In the genomic region with DNA sequence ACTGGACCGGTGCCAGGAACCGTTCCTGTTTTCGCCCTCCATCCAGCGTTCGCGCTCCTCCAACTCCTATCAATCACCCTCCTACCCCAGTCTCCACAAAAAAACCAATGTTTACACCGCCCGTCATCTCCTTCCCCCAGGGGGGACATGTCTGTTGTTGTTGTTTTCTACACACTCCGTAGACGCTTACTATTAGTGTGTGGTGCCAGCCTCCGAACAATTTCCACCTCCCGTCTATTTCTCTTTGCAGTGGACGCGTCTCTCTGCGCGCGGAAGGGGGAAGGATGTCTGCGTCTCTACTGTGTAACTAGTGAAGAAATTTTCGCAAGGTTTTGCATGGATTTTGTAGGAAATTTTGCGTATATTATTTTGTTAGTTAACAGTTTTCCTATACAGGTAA, we compare ENCODE assay signal across 5 worm cellular contexts.
TF ChIP-seq lines count a peak whose summit lies in the region.

No protein-coding gene starts in this region.

TF ChIP-seq in whole organism, L1 larva, 84 proteins besides CTCF, POLR2A, EP300 and RAD21 (continues in another document):
- TF ChIP-seq jun-1 (tag; optimal IDR thresholded peaks at IDR 0.05; lab: Kevin White, UChicago), result no peak
- peak; percentile 33 to 62 for TF ChIP-seq efl-1 (optimal IDR thresholded peaks at IDR 0.05; lab: Kevin White, UChicago)
- TF ChIP-seq efl-1 (GFP tag; optimal IDR thresholded peaks at IDR 0.05 in 1 of 2; lab: Kevin White, UChicago), result peak in 1 of 2 experiments; percentile 72
- no peak for TF ChIP-seq mef-2 (tag; optimal IDR thresholded peaks at IDR 0.05; lab: Kevin White, UChicago)
- TF ChIP-seq C04F5.9 (tag; optimal IDR thresholded peaks at IDR 0.05; lab: Kevin White, UChicago), result no peak
- TF ChIP-seq nhr-28 (tag; optimal IDR thresholded peaks at IDR 0.05; lab: Kevin White, UChicago), result no peak
- no peak for TF ChIP-seq isw-1 (GFP tag; IDR thresholded peaks at IDR 0.05; lab: Robert Waterston, UW)
- no peak for TF ChIP-seq egl-27 (tag; optimal IDR thresholded peaks at IDR 0.05; lab: Kevin White, UChicago)
- peak; percentile 66 for TF ChIP-seq blmp-1 (tag; optimal IDR thresholded peaks at IDR 0.05; lab: Kevin White, UChicago)
- TF ChIP-seq pqm-1 (tag; optimal IDR thresholded peaks at IDR 0.05; lab: Kevin White, UChicago), result no peak
- TF ChIP-seq tlp-1 (tag; optimal IDR thresholded peaks at IDR 0.05; lab: Kevin White, UChicago), result no peak
- TF ChIP-seq ces-1 (GFP tag; optimal IDR thresholded peaks at IDR 0.05; lab: Kevin White, UChicago), result no peak
- no peak for TF ChIP-seq ztf-11 (tag; optimal IDR thresholded peaks at IDR 0.05; lab: Kevin White, UChicago)
- no peak for TF ChIP-seq nhr-84 (tag; optimal IDR thresholded peaks at IDR 0.05; lab: Kevin White, UChicago)
- TF ChIP-seq hlh-4 (tag; optimal IDR thresholded peaks at IDR 0.05; lab: Kevin White, UChicago), result no peak
- TF ChIP-seq C34B4.2 (tag; optimal IDR thresholded peaks at IDR 0.05; lab: Kevin White, UChicago), result no peak
- TF ChIP-seq ceh-90 (tag; optimal IDR thresholded peaks at IDR 0.05; lab: Kevin White, UChicago), result no peak
- TF ChIP-seq ceh-82 (tag; optimal IDR thresholded peaks at IDR 0.05; lab: Kevin White, UChicago), result peak in 1 of 3 experiments; percentile 60

TF ChIP-seq in whole organism, L3 larva, 47 proteins besides CTCF, POLR2A, EP300 and RAD21:
- TF ChIP-seq jun-1 (tag; optimal IDR thresholded peaks at IDR 0.05; lab: Kevin White, UChicago), result no peak
- peak; percentile 67 for TF ChIP-seq nfya-1 (tag; optimal IDR thresholded peaks at IDR 0.05; lab: Kevin White, UChicago; ENCODE audit: insufficient read depth)
- TF ChIP-seq snpc-4 (tag; optimal IDR thresholded peaks at IDR 0.05; lab: Kevin White, UChicago), result peak; percentile 28
- peak; percentile 83 for TF ChIP-seq lsy-12 (tag; optimal IDR thresholded peaks at IDR 0.05; lab: Kevin White, UChicago)
- peak; percentile 82 for TF ChIP-seq lin-39 (tag; optimal IDR thresholded peaks at IDR 0.05; lab: Kevin White, UChicago)
- TF ChIP-seq sea-2 (GFP tag; optimal IDR thresholded peaks at IDR 0.05; lab: Kevin White, UChicago), result peak; percentile 42
- TF ChIP-seq nhr-67 (tag; optimal IDR thresholded peaks at IDR 0.05; lab: Kevin White, UChicago), result no peak
- peak; percentile 73 for TF ChIP-seq pha-4 (tag; optimal IDR thresholded peaks at IDR 0.05; lab: Kevin White, UChicago)
- TF ChIP-seq ceh-28 (tag; optimal IDR thresholded peaks at IDR 0.05; lab: Kevin White, UChicago), result peak; percentile 46
- peak; percentile 28 for TF ChIP-seq nhr-23 (tag; optimal IDR thresholded peaks at IDR 0.05; lab: Kevin White, UChicago)
- TF ChIP-seq egl-5 (tag; optimal IDR thresholded peaks at IDR 0.05; lab: Kevin White, UChicago), result peak; percentile 42
- no peak for TF ChIP-seq nhr-12 (tag; optimal IDR thresholded peaks at IDR 0.05; lab: Kevin White, UChicago)
- peak; percentile 6 for TF ChIP-seq elt-1 (tag; optimal IDR thresholded peaks at IDR 0.05; lab: Kevin White, UChicago)
- no peak for TF ChIP-seq eor-1 (tag; optimal IDR thresholded peaks at IDR 0.05; lab: Kevin White, UChicago)
- peak; percentile 49 for TF ChIP-seq hmg-11 (tag; optimal IDR thresholded peaks at IDR 0.05; lab: Kevin White, UChicago)
- TF ChIP-seq nhr-43 (tag; optimal IDR thresholded peaks at IDR 0.05; lab: Kevin White, UChicago; ENCODE audit: poor library complexity, severe bottlenecking), result peak; percentile 15
TF ChIP-seq in whole organism, L3 larva: peak in this region for 12.

TF ChIP-seq in whole organism, early embryonic, 17 proteins besides CTCF, POLR2A, EP300 and RAD21:
- no peak for TF ChIP-seq ceh-13 (GFP tag; optimal IDR thresholded peaks at IDR 0.05; lab: Kevin White, UChicago)
- no peak for TF ChIP-seq hmbx-1 (tag; optimal IDR thresholded peaks at IDR 0.05; lab: Kevin White, UChicago)
- TF ChIP-seq tra-4 (tag; optimal IDR thresholded peaks at IDR 0.05; lab: Kevin White, UChicago), result no peak
- TF ChIP-seq F13C5.2 (tag; optimal IDR thresholded peaks at IDR 0.05; lab: Kevin White, UChicago), result peak; percentile 32
- TF ChIP-seq hmg-4 (GFP tag; optimal IDR thresholded peaks at IDR 0.05; lab: Kevin White, UChicago), result peak; percentile 18
- TF ChIP-seq aly-1 (tag; optimal IDR thresholded peaks at IDR 0.05; lab: Kevin White, UChicago), result peak; percentile 29

TF ChIP-seq in whole organism, midembryonic, 9 proteins besides CTCF, POLR2A, EP300 and RAD21:
- TF ChIP-seq tab-1 (GFP tag; IDR thresholded peaks at IDR 0.05; lab: Robert Waterston, UW) (no peak), cog-1 (tag; optimal IDR thresholded peaks at IDR 0.05; lab: Kevin White, UChicago) (peak; percentile 28)
TF ChIP-seq in whole organism, midembryonic: peak in this region for 1.

TF ChIP-seq in whole organism, young adult, 124 proteins besides CTCF, POLR2A, EP300 and RAD21:
- no peak for TF ChIP-seq bed-2 (GFP tag; IDR thresholded peaks at IDR 0.05; lab: Robert Waterston, UW)
- no peak for TF ChIP-seq Y53G8AR.9 (GFP tag; conservative IDR thresholded peaks at IDR 0.05; lab: Robert Waterston, UW)
- no peak for TF ChIP-seq ztf-3 (GFP tag; optimal IDR thresholded peaks at IDR 0.05; lab: Kevin White, UChicago)
- no peak for TF ChIP-seq mxl-1 (tag; optimal IDR thresholded peaks at IDR 0.05; lab: Kevin White, UChicago)
- 0 out of 2 replicates have a peak, but pooled peaks have one; percentile 34 for TF ChIP-seq aptf-2 (GFP tag; conservative IDR thresholded peaks at IDR 0.05; lab: Robert Waterston, UW)
- no peak for TF ChIP-seq egl-44 (GFP tag; IDR thresholded peaks at IDR 0.05; lab: Robert Waterston, UW)
- no peak for TF ChIP-seq madf-3 (GFP tag; IDR thresholded peaks at IDR 0.05; lab: Robert Waterston, UW)
- no peak for TF ChIP-seq rpc-1 (optimal IDR thresholded peaks at IDR 0.05; lab: Kevin White, UChicago)
- TF ChIP-seq rpc-1 (tag; optimal IDR thresholded peaks at IDR 0.05; lab: Kevin White, UChicago), result no peak
- TF ChIP-seq B0035.1 (tag; optimal IDR thresholded peaks at IDR 0.05; lab: Kevin White, UChicago), result no peak
- no peak for TF ChIP-seq K11D2.4 (GFP tag; IDR thresholded peaks at IDR 0.05; lab: Robert Waterston, UW)
- no peak for TF ChIP-seq nfyb-1 (GFP tag; IDR thresholded peaks at IDR 0.05; lab: Robert Waterston, UW)
- TF ChIP-seq snpc-1.3 (tag; optimal IDR thresholded peaks at IDR 0.05; lab: Kevin White, UChicago; ENCODE audit: insufficient read depth), result no peak
- TF ChIP-seq somi-1 (GFP tag; optimal IDR thresholded peaks at IDR 0.05; lab: Kevin White, UChicago), result no peak
- TF ChIP-seq hmg-1.2 (GFP tag; IDR thresholded peaks at IDR 0.05; lab: Robert Waterston, UW), result peak; percentile 91
- TF ChIP-seq die-1 (tag; optimal IDR thresholded peaks at IDR 0.05; lab: Kevin White, UChicago), result no peak
- TF ChIP-seq sptf-2 (GFP tag; optimal IDR thresholded peaks at IDR 0.05; lab: Kevin White, UChicago), result no peak
- TF ChIP-seq C06A6.2 (GFP tag; conservative IDR thresholded peaks at IDR 0.05; lab: Robert Waterston, UW), result no peak
- no peak for TF ChIP-seq F57A8.1 (GFP tag; optimal IDR thresholded peaks at IDR 0.05; lab: Kevin White, UChicago)
- no peak for TF ChIP-seq ceh-40 (GFP tag; IDR thresholded peaks at IDR 0.05; lab: Robert Waterston, UW)
- peak; percentile 14 for TF ChIP-seq K12H6.12 (tag; optimal IDR thresholded peaks at IDR 0.05; lab: Kevin White, UChicago)
- TF ChIP-seq atf-7 (tag; optimal IDR thresholded peaks at IDR 0.05; lab: Kevin White, UChicago), result no peak
- peak; percentile 54 for TF ChIP-seq zfh-2 (GFP tag; conservative IDR thresholded peaks at IDR 0.05; lab: Robert Waterston, UW)
- no peak for TF ChIP-seq lin-26 (GFP tag; IDR thresholded peaks at IDR 0.05; lab: Robert Waterston, UW)
- no peak for TF ChIP-seq tbp1 (GFP tag; optimal IDR thresholded peaks at IDR 0.05; lab: Kevin White, UChicago)
TF ChIP-seq in whole organism, young adult: peak in this region for 4.

Comparison
In these comparisons a context has a peak if more than half of its experiments do, and no peak if none do; other contexts are left out.
1. Of the 8 proteins assayed by ChIP-seq in both whole organism, young adult and whole organism, L1 larva: peak only in whole organism, young adult: none; only in whole organism, L1 larva: efl-1; in both: none; in neither: 6; mixed calls (peak in some experiments, not most) for 1.